Worm (Caenorhabditis elegans) whole organism, L4/young adult: ENCODE data around the gene fis-2.

Experiments
- dao-5 ChIP-seq: sonication (generic microtip); optimal IDR thresholded peaks from 2 replicates; lab custom pipeline; 2016; ENCODE audit warnings: missing genotype, missing genetic modification characterization, moderate library complexity, missing compliant biosample characterization
- him-1 ChIP-seq: sonication (generic microtip); optimal IDR thresholded peaks from 2 replicates; lab custom pipeline; 2016; ENCODE audit warnings: missing genotype, missing genetic modification reagents, missing genetic modification characterization, missing compliant biosample characterization

ce11 chrX:8311590-8311989, 26.6 kb upstream of the fis-2 start:
- no peak for TF ChIP-seq him-1 (tag; lab: Kevin White, UChicago)
- no peak for TF ChIP-seq dao-5
